Fruit fly (Drosophila melanogaster): ENCODE data around the gene CG7275.

Gene CG7275

dm6 chr3L:15498745-15499144, at the start of gene CG7275:
Gene CG7275, plus strand, starts transcription at chr3L:15498959.
- TF ChIP-seq CG8478 (optimal IDR thresholded peaks at IDR 0.05) = no peak
- no peak for TF ChIP-seq CTCF (optimal IDR thresholded peaks at IDR 0.05)

dm6 chr3L:15474010-15474409, 24.7 kb upstream of the CG7275 start, which contains the start of gene cocoon:
Gene cocoon, minus strand, starts transcription at chr3L:15474110.
- TF ChIP-seq CG8478 (optimal IDR thresholded peaks at IDR 0.05) = no peak

- TF ChIP-seq CG8478 (optimal IDR thresholded peaks at IDR 0.05) (no peak), CTCF (optimal IDR thresholded peaks at IDR 0.05) (no peak)
These were observed 13.5 kb upstream of the CG7275 start, which contains the start of gene Ran-like for dm6 chr3L:15485302-15485701. Gene Ran-like, minus strand, starts transcription at chr3L:15485402.

- TF ChIP-seq CTCF (optimal IDR thresholded peaks at IDR 0.05) = no peak
- TF ChIP-seq CG8478 (optimal IDR thresholded peaks at IDR 0.05) = no peak
These were observed 4.7 kb upstream of the CG7275 start for dm6 chr3L:15493886-15494598.

- TF ChIP-seq CG8478 (optimal IDR thresholded peaks at IDR 0.05) = no peak
- TF ChIP-seq CTCF (optimal IDR thresholded peaks at IDR 0.05) = peak; percentile 54 to 68
These were observed 4.0 kb upstream of the CG7275 start for dm6 chr3L:15494599-15495271.

- TF ChIP-seq CTCF (optimal IDR thresholded peaks at IDR 0.05) = no peak
- no peak for TF ChIP-seq CG8478 (optimal IDR thresholded peaks at IDR 0.05)
These were observed 3.3 kb upstream of the CG7275 start, which contains the start of gene CG12355 for dm6 chr3L:15495449-15495848. Gene CG12355, minus strand, starts transcription at chr3L:15495549.

- no peak for TF ChIP-seq CTCF (optimal IDR thresholded peaks at IDR 0.05)
- TF ChIP-seq CG8478 (optimal IDR thresholded peaks at IDR 0.05) = no peak
These were observed 2.5 kb upstream of the CG7275 start, which contains the start of gene CG13455 for dm6 chr3L:15496274-15496673. Gene CG13455, plus strand, starts transcription at chr3L:15496574.

dm6 chr3L:15497902-15498301, 857 bp upstream of the CG7275 start, which contains the start of gene CG7276:
Gene CG7276, plus strand, starts transcription at chr3L:15498202.
- no peak for TF ChIP-seq CG8478 (optimal IDR thresholded peaks at IDR 0.05)
- no peak for TF ChIP-seq CTCF (optimal IDR thresholded peaks at IDR 0.05)

- TF ChIP-seq CTCF (optimal IDR thresholded peaks at IDR 0.05) = no peak
- no peak for TF ChIP-seq CG8478 (optimal IDR thresholded peaks at IDR 0.05)
These were observed 2.3 kb downstream of the CG7275 start, which contains the start of gene CG7272 for dm6 chr3L:15500813-15501645. Gene CG7272, plus strand, starts transcription at chr3L:15500938.

dm6 chr3L:15501646-15501972, 2.9 kb downstream of the CG7275 start:
- no peak for TF ChIP-seq CG8478 (optimal IDR thresholded peaks at IDR 0.05)
- no peak for TF ChIP-seq CTCF (optimal IDR thresholded peaks at IDR 0.05)

dm6 chr3L:15502256-15502655, 3.5 kb downstream of the CG7275 start:
- no peak for TF ChIP-seq CTCF (optimal IDR thresholded peaks at IDR 0.05)
- TF ChIP-seq CG8478 (optimal IDR thresholded peaks at IDR 0.05) = no peak

dm6 chr3L:15504687-15505086, 5.9 kb downstream of the CG7275 start, which contains the start of gene CG7857:
Gene CG7857, minus strand, starts transcription at chr3L:15504894.
- TF ChIP-seq CG8478 (optimal IDR thresholded peaks at IDR 0.05) (no peak), CTCF (optimal IDR thresholded peaks at IDR 0.05) (no peak)

- TF ChIP-seq CG8478 (optimal IDR thresholded peaks at IDR 0.05) (no peak), CTCF (optimal IDR thresholded peaks at IDR 0.05) (no peak)
These were observed 7.6 kb downstream of the CG7275 start for dm6 chr3L:15506174-15506926.

dm6 chr3L:15507148-15507896, 8.6 kb downstream of the CG7275 start:
- TF ChIP-seq CTCF (optimal IDR thresholded peaks at IDR 0.05) (no peak), CG8478 (optimal IDR thresholded peaks at IDR 0.05) (no peak)
